Worm (Caenorhabditis elegans): ENCODE results near the gene col-181.
A peak's percentile ranks its signal among the peaks of the same experiment; 100 is the strongest.

Gene col-181

ce11 chrX:12106004-12106403 lies 1.3 kb downstream of the col-181 start (continued):
- TF ChIP-seq syd-9 (tag; optimal IDR thresholded peaks at IDR 0.05) (peak; percentile 94), Y22D7AL.16 (tag; optimal IDR thresholded peaks at IDR 0.05) (peak; percentile 93), ceh-34 (tag; optimal IDR thresholded peaks at IDR 0.05) (peak; percentile 96), npax-4 (tag; optimal IDR thresholded peaks at IDR 0.05) (peak; percentile 93), nhr-232 (tag; optimal IDR thresholded peaks at IDR 0.05) (peak; percentile 93), ceh-6 (GFP tag; optimal IDR thresholded peaks at IDR 0.05) (peak; percentile 97), K09A11.1 (tag; optimal IDR thresholded peaks at IDR 0.05; ENCODE audit: insufficient read depth) (peak; percentile 84), T23F11.4 (GFP tag; optimal IDR thresholded peaks at IDR 0.05) (peak; percentile 94), hlh-8 (tag; optimal IDR thresholded peaks at IDR 0.05) (peak; percentile 95), ceh-30 (tag; optimal IDR thresholded peaks at IDR 0.05) (peak; percentile 86), fax-1 (tag; optimal IDR thresholded peaks at IDR 0.05) (peak; percentile 92), K02D7.2 (tag; optimal IDR thresholded peaks at IDR 0.05) (peak; percentile 92), eyg-1 (tag; optimal IDR thresholded peaks at IDR 0.05) (peak; percentile 95), ceh-18 (tag; optimal IDR thresholded peaks at IDR 0.05) (peak; percentile 92), ceh-19 (GFP tag; optimal IDR thresholded peaks at IDR 0.05) (peak; percentile 97), dmd-4 (tag; optimal IDR thresholded peaks at IDR 0.05; ENCODE audit: borderline replicate concordance) (peak; percentile 96), F13H6.1 (tag; optimal IDR thresholded peaks at IDR 0.05) (peak; percentile 94), odd-2 (tag; optimal IDR thresholded peaks at IDR 0.05) (peak; percentile 57), ztf-16 (tag; optimal IDR thresholded peaks at IDR 0.05) (peak; percentile 97), ttx-3 (tag; optimal IDR thresholded peaks at IDR 0.05) (peak; percentile 97), ets-4 (tag; optimal IDR thresholded peaks at IDR 0.05) (peak; percentile 79), lin-11 (tag; optimal IDR thresholded peaks at IDR 0.05) (peak; percentile 94), elt-4 (tag; optimal IDR thresholded peaks at IDR 0.05) (peak; percentile 77), C08G9.2 (tag; optimal IDR thresholded peaks at IDR 0.05) (peak; percentile 89), elt-2 (tag; optimal IDR thresholded peaks at IDR 0.05) (peak; percentile 98), rnt-1 (tag; optimal IDR thresholded peaks at IDR 0.05) (peak; percentile 94), gmeb-2 (tag; optimal IDR thresholded peaks at IDR 0.05) (peak; percentile 95), ceh-22 (tag; optimal IDR thresholded peaks at IDR 0.05) (no peak), pax-1 (tag; optimal IDR thresholded peaks at IDR 0.05) (no peak)

- TF ChIP-seq elt-4 (tag; optimal IDR thresholded peaks at IDR 0.05) = no peak
- no peak for TF ChIP-seq ahr-1 (tag; optimal IDR thresholded peaks at IDR 0.05)
- TF ChIP-seq Y22D7AL.16 (tag; optimal IDR thresholded peaks at IDR 0.05) = no peak
Measured at ce11 chrX:12108517-12109216, 3.9 kb downstream of the col-181 start, which contains the start of the genes W03G11.2 and lgc-13. TSS of gene W03G11.2 (minus strand) at chrX:12108617. TSS of gene lgc-13 (plus strand) at chrX:12109166.

ce11 chrX:12111213-12111612 lies 6.5 kb downstream of the col-181 start, which contains the start of gene lgc-14:
TSS of gene lgc-14 (plus strand) at chrX:12111513.
- TF ChIP-seq nhr-11 (tag; optimal IDR thresholded peaks at IDR 0.05) (no peak), fkh-6 (tag; optimal IDR thresholded peaks at IDR 0.05) (no peak), C08G9.2 (tag; optimal IDR thresholded peaks at IDR 0.05) (no peak), ceh-30 (tag; optimal IDR thresholded peaks at IDR 0.05) (no peak), pax-1 (tag; optimal IDR thresholded peaks at IDR 0.05) (no peak), ceh-6 (GFP tag; optimal IDR thresholded peaks at IDR 0.05) (no peak), ceh-14 (tag; optimal IDR thresholded peaks at IDR 0.05) (no peak), tbx-7 (tag; optimal IDR thresholded peaks at IDR 0.05) (no peak), nfya-1 (tag; optimal IDR thresholded peaks at IDR 0.05) (no peak), K02D7.2 (tag; optimal IDR thresholded peaks at IDR 0.05) (no peak), unc-86 (tag; optimal IDR thresholded peaks at IDR 0.05) (no peak), npax-4 (tag; optimal IDR thresholded peaks at IDR 0.05) (no peak), hlh-6 (tag; optimal IDR thresholded peaks at IDR 0.05) (no peak), ceh-48 (tag; optimal IDR thresholded peaks at IDR 0.05) (no peak), rnt-1 (tag; optimal IDR thresholded peaks at IDR 0.05) (no peak)
